Fruit fly (Drosophila melanogaster): ENCODE measurements around the gene CG14657.

- TF ChIP-seq ttk (optimal IDR thresholded peaks at IDR 0.05) (no peak), psq (optimal IDR thresholded peaks at IDR 0.05) (no peak), Sin3A (optimal IDR thresholded peaks at IDR 0.05) (no peak)
Measured at dm6 chr3R:4821098-4821605, at the start of gene CG14657.
